Worm (Caenorhabditis elegans) whole organism, early embryonic: ENCODE data around the gene F09E10.7.

Experiments used
- B0310.2 ChIP-seq: sonication (generic microtip); optimal IDR thresholded peaks from 2 replicates; lab custom pipeline; 2016; ENCODE audit warnings: mild to moderate bottlenecking, missing genetic modification characterization, missing compliant biosample characterization
- F13C5.2 ChIP-seq: sonication (generic microtip); optimal IDR thresholded peaks from 2 replicates; lab custom pipeline; 2017; ENCODE audit warnings: mild to moderate bottlenecking, missing genetic modification characterization, inconsistent platforms, missing compliant biosample characterization
- aly-1 ChIP-seq: sonication (generic microtip); optimal IDR thresholded peaks from 2 replicates; lab custom pipeline; 2016; ENCODE audit warnings: missing genetic modification characterization, missing compliant biosample characterization
- ama-1 ChIP-seq: fragments of 150-350 bp; optimal IDR thresholded peaks from 2 replicates; lab custom pipeline; 2014
- ceh-13 ChIP-seq: fragments of 200-800 bp; sonication (Bioruptor generic); optimal IDR thresholded peaks from 2 replicates; lab custom pipeline; 2018; ENCODE audit warnings: mild to moderate bottlenecking, missing genetic modification characterization, missing compliant biosample characterization
- ceh-36 ChIP-seq: sonication (generic microtip); optimal IDR thresholded peaks from 2 replicates; lab custom pipeline; 2016; ENCODE audit warnings: missing genetic modification characterization, inconsistent platforms, missing compliant biosample characterization
- ets-7 ChIP-seq: sonication (generic microtip); optimal IDR thresholded peaks from 2 replicates; lab custom pipeline; 2016; ENCODE audit warnings: missing genotype, missing genetic modification characterization, missing compliant biosample characterization
- flt-1 ChIP-seq: fragments of 200-800 bp; sonication (Bioruptor generic); IDR thresholded peaks from 2 replicates; pipeline ENCODE4 v1.3.6; 2022; ENCODE audit warnings: missing genetic modification characterization, missing compliant biosample characterization
- hmbx-1 ChIP-seq: sonication (generic microtip); optimal IDR thresholded peaks from 2 replicates; lab custom pipeline; 2016; ENCODE audit warnings: mild to moderate bottlenecking, missing genetic modification characterization, missing compliant biosample characterization
- hmg-4 ChIP-seq: fragments of 200-800 bp; sonication (Bioruptor generic); optimal IDR thresholded peaks from 2 replicates; lab custom pipeline; 2018; ENCODE audit warnings: mild to moderate bottlenecking, missing genetic modification characterization, missing compliant biosample characterization
- hnd-1 ChIP-seq: sonication (generic microtip); optimal IDR thresholded peaks from 2 replicates; lab custom pipeline; 2016; ENCODE audit warnings: missing genetic modification characterization, missing compliant biosample characterization
- pes-1 ChIP-seq: fragments of 200-800 bp; sonication (Bioruptor generic); IDR thresholded peaks from 2 replicates; pipeline ENCODE4 v1.3.6; 2022; ENCODE audit warnings: missing genetic modification reagents, missing genetic modification characterization, missing compliant biosample characterization
- scrt-1 ChIP-seq: fragments of 200-800 bp; sonication (Bioruptor generic); IDR thresholded peaks from 2 replicates; pipeline ENCODE4 v1.3.6; 2022; ENCODE audit warnings: missing genetic modification characterization, missing compliant biosample characterization
- sea-1 ChIP-seq: fragments of 200-800 bp; sonication (Bioruptor generic); conservative IDR thresholded peaks from 2 replicates; pipeline ENCODE4 v1.3.6; 2022; ENCODE audit warnings: missing genetic modification characterization, missing compliant biosample characterization
- tbx-11 ChIP-seq: fragments of 200-800 bp; sonication (Bioruptor generic); IDR thresholded peaks from 2 replicates; pipeline ENCODE4 v1.3.6; 2022; ENCODE audit warnings: missing genetic modification characterization, missing compliant biosample characterization
- tbx-37 ChIP-seq: fragments of 200-800 bp; sonication (Bioruptor generic); conservative IDR thresholded peaks from 2 replicates; pipeline ENCODE4 v1.3.6; 2022; ENCODE audit warnings: missing genetic modification reagents, missing genetic modification characterization, missing compliant biosample characterization
- tra-4 ChIP-seq: sonication (generic microtip); optimal IDR thresholded peaks from 2 replicates; lab custom pipeline; 2017; ENCODE audit warnings: missing genetic modification characterization, missing compliant biosample characterization

Gene F09E10.7

DNA sequence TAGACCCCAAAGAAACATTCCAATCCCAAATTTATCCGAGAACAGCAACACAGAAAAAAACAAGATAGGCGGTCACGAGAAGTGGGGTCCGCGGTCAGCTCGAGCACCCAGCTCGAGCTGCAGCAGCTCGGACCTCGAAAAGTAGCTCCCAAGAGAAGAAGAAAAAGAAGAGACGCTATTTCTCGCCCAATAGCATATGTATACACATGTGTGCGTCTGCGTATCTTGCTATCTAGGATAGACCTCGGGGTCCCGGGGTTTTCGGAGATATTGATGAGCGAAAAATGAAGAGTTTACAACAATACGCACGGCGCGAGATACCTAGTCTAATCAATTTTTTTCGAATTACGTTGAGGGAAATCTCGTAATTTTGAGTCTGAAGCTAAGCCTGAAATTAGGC, 20.4 kb upstream of the F09E10.7 start:
- no peak for TF ChIP-seq ama-1 (lab: Kevin White, UChicago)
- TF ChIP-seq tra-4 (tag; lab: Kevin White, UChicago): no peak
- no peak for TF ChIP-seq ets-7 (tag; lab: Kevin White, UChicago)
- no peak for TF ChIP-seq hnd-1
- no peak for TF ChIP-seq scrt-1 (GFP tag; lab: Robert Waterston, UW)
- no peak for TF ChIP-seq F13C5.2 (tag; lab: Kevin White, UChicago)
- no peak for TF ChIP-seq tbx-37 (GFP tag; lab: Robert Waterston, UW)
- TF ChIP-seq B0310.2 (tag; lab: Kevin White, UChicago): no peak

ce11 chrX:1521387-1521786, 19.7 kb upstream of the F09E10.7 start, which contains the start of gene toca-1:
TSS of gene toca-1 (minus strand) at chrX:1521487.
- no peak for TF ChIP-seq B0310.2 (tag; lab: Kevin White, UChicago)
- TF ChIP-seq aly-1: no peak
- TF ChIP-seq ama-1 (lab: Kevin White, UChicago): no peak
- no peak for TF ChIP-seq pes-1
- TF ChIP-seq hnd-1: no peak
- no peak for TF ChIP-seq tbx-37 (GFP tag; lab: Robert Waterston, UW)

ce11 chrX:1517519-1517918, 15.9 kb upstream of the F09E10.7 start:
- TF ChIP-seq sea-1 (GFP tag; lab: Robert Waterston, UW) (no peak), hmg-4 (GFP tag; lab: Kevin White, UChicago) (no peak), flt-1 (GFP tag; lab: Robert Waterston, UW) (no peak), tra-4 (tag; lab: Kevin White, UChicago) (no peak), hnd-1 (no peak), ama-1 (lab: Kevin White, UChicago) (no peak), B0310.2 (tag; lab: Kevin White, UChicago) (no peak), tbx-11 (GFP tag; lab: Robert Waterston, UW) (no peak), tbx-37 (GFP tag; lab: Robert Waterston, UW) (no peak), scrt-1 (GFP tag; lab: Robert Waterston, UW) (no peak), ceh-13 (GFP tag; lab: Kevin White, UChicago) (no peak), hmbx-1 (no peak), pes-1 (no peak), ets-7 (tag; lab: Kevin White, UChicago) (no peak), F13C5.2 (tag; lab: Kevin White, UChicago) (no peak)

ce11 chrX:1516574-1516973, 14.9 kb upstream of the F09E10.7 start:
- TF ChIP-seq ama-1 (lab: Kevin White, UChicago): no peak
- TF ChIP-seq tra-4 (tag; lab: Kevin White, UChicago): no peak
- TF ChIP-seq scrt-1 (GFP tag; lab: Robert Waterston, UW): no peak
- TF ChIP-seq pes-1: no peak
- no peak for TF ChIP-seq B0310.2 (tag; lab: Kevin White, UChicago)
- TF ChIP-seq hnd-1: no peak
- TF ChIP-seq tbx-11 (GFP tag; lab: Robert Waterston, UW): no peak
- TF ChIP-seq hmbx-1: no peak
- no peak for TF ChIP-seq flt-1 (GFP tag; lab: Robert Waterston, UW)
- no peak for TF ChIP-seq aly-1
- no peak for TF ChIP-seq ceh-13 (GFP tag; lab: Kevin White, UChicago)
- TF ChIP-seq F13C5.2 (tag; lab: Kevin White, UChicago): no peak
- TF ChIP-seq sea-1 (GFP tag; lab: Robert Waterston, UW): no peak
- no peak for TF ChIP-seq ceh-36
- TF ChIP-seq ets-7 (tag; lab: Kevin White, UChicago): no peak
- no peak for TF ChIP-seq hmg-4 (GFP tag; lab: Kevin White, UChicago)

DNA sequence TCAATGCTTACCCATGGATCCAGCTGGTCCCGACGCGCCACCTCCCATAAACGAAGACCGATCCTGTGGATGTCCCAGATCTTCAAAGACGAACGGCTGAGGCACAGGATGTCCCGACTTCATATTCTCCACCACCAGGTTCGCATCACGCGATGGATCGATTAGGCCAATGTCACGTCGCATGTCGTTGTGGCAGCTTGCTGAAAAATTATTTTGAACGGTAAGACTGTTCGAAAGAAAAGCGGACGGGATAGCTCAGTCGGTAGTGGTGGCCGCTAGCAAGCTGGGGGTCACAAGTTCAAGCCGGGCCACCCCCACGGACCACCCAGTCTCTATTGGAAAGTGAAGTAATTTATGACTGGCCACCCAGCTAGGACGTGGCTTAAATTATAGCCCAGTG, 11.5 kb upstream of the F09E10.7 start:
- no peak for TF ChIP-seq ets-7 (tag; lab: Kevin White, UChicago)
- TF ChIP-seq tbx-37 (GFP tag; lab: Robert Waterston, UW): no peak
- no peak for TF ChIP-seq aly-1
- no peak for TF ChIP-seq ceh-36
- TF ChIP-seq hmg-4 (GFP tag; lab: Kevin White, UChicago): no peak
- TF ChIP-seq scrt-1 (GFP tag; lab: Robert Waterston, UW): no peak
- TF ChIP-seq tbx-11 (GFP tag; lab: Robert Waterston, UW): no peak
- TF ChIP-seq ama-1 (lab: Kevin White, UChicago): no peak

DNA sequence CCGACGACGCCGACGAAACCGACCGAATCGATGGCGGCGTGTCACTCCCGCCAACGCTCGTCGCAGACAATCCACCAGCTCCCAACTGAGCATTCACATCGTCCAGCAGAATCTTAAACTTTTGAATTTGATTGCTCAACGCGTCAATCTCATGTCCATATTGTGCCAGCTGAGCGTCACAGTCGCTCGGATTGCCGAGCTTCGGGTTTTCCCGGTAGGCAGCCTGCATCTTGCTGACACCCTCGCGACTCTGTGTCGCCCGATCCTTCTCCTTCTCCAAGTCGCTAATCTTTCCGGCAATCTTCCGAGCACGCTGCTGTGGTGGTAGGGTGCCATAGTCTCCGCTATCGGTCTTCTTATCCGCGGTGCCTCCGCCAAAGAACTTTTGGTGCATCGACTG, 10.7 kb upstream of the F09E10.7 start:
- TF ChIP-seq sea-1 (GFP tag; lab: Robert Waterston, UW): no peak
- TF ChIP-seq hmbx-1: no peak
- TF ChIP-seq hmg-4 (GFP tag; lab: Kevin White, UChicago): no peak
- no peak for TF ChIP-seq ets-7 (tag; lab: Kevin White, UChicago)
- no peak for TF ChIP-seq ama-1 (lab: Kevin White, UChicago)
- TF ChIP-seq tbx-11 (GFP tag; lab: Robert Waterston, UW): no peak
- no peak for TF ChIP-seq flt-1 (GFP tag; lab: Robert Waterston, UW)
- no peak for TF ChIP-seq pes-1
- TF ChIP-seq tbx-37 (GFP tag; lab: Robert Waterston, UW): no peak
- TF ChIP-seq scrt-1 (GFP tag; lab: Robert Waterston, UW): no peak
- TF ChIP-seq ceh-13 (GFP tag; lab: Kevin White, UChicago): no peak
- no peak for TF ChIP-seq tra-4 (tag; lab: Kevin White, UChicago)
- TF ChIP-seq aly-1: no peak
- TF ChIP-seq ceh-36: no peak
- TF ChIP-seq B0310.2 (tag; lab: Kevin White, UChicago): no peak
- TF ChIP-seq F13C5.2 (tag; lab: Kevin White, UChicago): no peak
- no peak for TF ChIP-seq hnd-1

ce11 chrX:1508910-1509309, 7.3 kb upstream of the F09E10.7 start:
- TF ChIP-seq sea-1 (GFP tag; lab: Robert Waterston, UW): 0 out of 2 replicates have a peak, but pooled peaks have one; percentile 17

DNA sequence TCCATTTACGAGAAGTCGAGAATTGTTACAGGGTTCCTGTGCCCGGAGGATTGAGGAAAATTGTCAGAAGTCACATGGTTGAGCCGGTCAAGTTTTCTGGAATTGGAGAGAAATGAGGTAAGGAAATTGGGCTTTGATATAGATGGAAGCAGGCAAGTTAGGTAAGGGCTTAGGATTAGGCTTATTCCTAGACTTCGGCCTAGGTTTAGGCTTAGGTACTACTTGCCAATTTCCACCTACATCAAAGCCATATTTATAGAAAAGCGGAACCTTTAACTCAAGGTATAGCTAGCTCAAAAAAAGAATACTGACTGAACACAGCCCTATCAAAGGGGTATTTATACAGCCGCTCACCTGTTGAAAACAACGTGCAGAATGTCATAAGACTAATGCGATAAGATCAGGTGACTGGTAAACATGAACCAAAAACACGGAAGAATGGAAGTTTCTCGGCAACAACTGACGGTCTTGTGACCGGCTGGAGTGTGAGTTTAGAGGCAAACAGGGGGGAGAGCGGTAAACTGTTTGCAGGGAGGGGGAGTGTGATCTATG, 3.0 kb upstream of the F09E10.7 start:
- TF ChIP-seq tbx-11 (GFP tag; lab: Robert Waterston, UW) (no peak), flt-1 (GFP tag; lab: Robert Waterston, UW) (no peak), ceh-36 (no peak), tra-4 (tag; lab: Kevin White, UChicago) (no peak), hnd-1 (no peak), ceh-13 (GFP tag; lab: Kevin White, UChicago) (no peak), aly-1 (no peak), ama-1 (lab: Kevin White, UChicago) (no peak), hmbx-1 (no peak), B0310.2 (tag; lab: Kevin White, UChicago) (no peak), hmg-4 (GFP tag; lab: Kevin White, UChicago) (no peak), tbx-37 (GFP tag; lab: Robert Waterston, UW) (no peak), sea-1 (GFP tag; lab: Robert Waterston, UW) (no peak), scrt-1 (GFP tag; lab: Robert Waterston, UW) (no peak), F13C5.2 (tag; lab: Kevin White, UChicago) (no peak), pes-1 (no peak), ets-7 (tag; lab: Kevin White, UChicago) (no peak)
